Fruit fly (Drosophila melanogaster): Measurements from ENCODE around the gene eIF3g1.
A peak's percentile ranks its signal among the peaks of the same experiment; 100 is the strongest.

The eIF3g1 gene

dm6 chrX:2646022-2646761 lies 36.1 kb upstream of the eIF3g1 start (continued):
- TF ChIP-seq ato (GFP tag; IDR thresholded peaks at IDR 0.05; ENCODE audit: partially characterized antibody) (peak; percentile 67), CG12659 (GFP tag; optimal IDR thresholded peaks at IDR 0.05) (peak; percentile 99), wek (GFP tag; optimal IDR thresholded peaks at IDR 0.05) (peak; percentile 91), hb (GFP tag; IDR thresholded peaks at IDR 0.05; ENCODE audit: partially characterized antibody) (peak; percentile 60; the same call in 1 of the 3 replicates), Dp (GFP tag; optimal IDR thresholded peaks at IDR 0.05) (peak; percentile 28), Hr3 (GFP tag; optimal IDR thresholded peaks at IDR 0.05) (peak; percentile 96), maf-S (GFP tag; optimal IDR thresholded peaks at IDR 0.05) (peak; percentile 96), CG8281 (tag; optimal IDR thresholded peaks at IDR 0.05) (peak; percentile 86), Asciz (GFP tag; optimal IDR thresholded peaks at IDR 0.05) (peak; percentile 95), CG6272 (GFP tag; IDR thresholded peaks at IDR 0.05) (peak; percentile 91), croc (GFP tag; conservative IDR thresholded peaks at IDR 0.05) (peak; percentile 94), CG4707 (GFP tag; optimal IDR thresholded peaks at IDR 0.05) (peak; percentile 95), nom (GFP tag; optimal IDR thresholded peaks at IDR 0.05) (peak; percentile 94), CG10565 (GFP tag; optimal IDR thresholded peaks at IDR 0.05) (peak; percentile 73), her (GFP tag; optimal IDR thresholded peaks at IDR 0.05) (peak; percentile 96), HLHmδ (GFP tag; optimal IDR thresholded peaks at IDR 0.05) (peak; percentile 65), seq (GFP tag; IDR thresholded peaks at IDR 0.05) (peak; percentile 97), gcm (GFP tag; optimal IDR thresholded peaks at IDR 0.05) (peak; percentile 97), CoRest (tag; optimal IDR thresholded peaks at IDR 0.05) (peak; percentile 98), p53 (GFP tag; optimal IDR thresholded peaks at IDR 0.05) (peak; percentile 92), CG10147 (GFP tag; optimal IDR thresholded peaks at IDR 0.05) (peak; percentile 91), nmo (GFP tag; optimal IDR thresholded peaks at IDR 0.05) (peak; percentile 97), CG8089 (GFP tag; optimal IDR thresholded peaks at IDR 0.05) (peak; percentile 96), CG13296 (GFP tag; optimal IDR thresholded peaks at IDR 0.05) (peak; percentile 96), CG10543 (GFP tag; optimal IDR thresholded peaks at IDR 0.05) (peak; percentile 98), mirr (GFP tag; optimal IDR thresholded peaks at IDR 0.05) (peak; percentile 95), CG2875 (GFP tag; optimal IDR thresholded peaks at IDR 0.05) (peak; percentile 96), CG31224 (GFP tag; IDR thresholded peaks at IDR 0.05) (peak; percentile 91), CG17568 (GFP tag; optimal IDR thresholded peaks at IDR 0.05) (peak; percentile 97), NC2β (GFP tag; optimal IDR thresholded peaks at IDR 0.05) (peak; percentile 96), ewg (GFP tag; optimal IDR thresholded peaks at IDR 0.05) (peak; percentile 97), Adf1 (GFP tag; IDR thresholded peaks at IDR 0.05) (peak; percentile 100), phol (tag; optimal IDR thresholded peaks at IDR 0.05) (peak; percentile 93), D (optimal IDR thresholded peaks at IDR 0.05) (no peak), D (GFP tag; optimal IDR thresholded peaks at IDR 0.05) (peak; percentile 93), Bdp1 (GFP tag; optimal IDR thresholded peaks at IDR 0.05) (peak; percentile 90), CG8924 (tag; optimal IDR thresholded peaks at IDR 0.05) (peak; percentile 98), E2f2 (GFP tag; IDR thresholded peaks at IDR 0.05) (peak; percentile 83), shn (GFP tag; optimal IDR thresholded peaks at IDR 0.05) (peak; percentile 97), Oli (tag; optimal IDR thresholded peaks at IDR 0.05) (peak; percentile 98), CG15514 (GFP tag; optimal IDR thresholded peaks at IDR 0.05) (peak; percentile 93), CG18011 (GFP tag; optimal IDR thresholded peaks at IDR 0.05) (peak; percentile 89), Max (GFP tag; optimal IDR thresholded peaks at IDR 0.05) (peak; percentile 91), kni (GFP tag; optimal IDR thresholded peaks at IDR 0.05) (peak; percentile 97), Dek (tag; optimal IDR thresholded peaks at IDR 0.05) (peak; percentile 96), gce (GFP tag; IDR thresholded peaks at IDR 0.05) (peak; percentile 93), Rx (GFP tag; IDR thresholded peaks at IDR 0.05) (peak; percentile 96), kah (GFP tag; optimal IDR thresholded peaks at IDR 0.05) (peak; percentile 92)
